Fruit fly (Drosophila melanogaster) whole organism: Measurements from ENCODE around the gene Targ3.

Experiments used
- EcR ChIP-seq, 2 experiments: fragments of >200 bp; optimal IDR thresholded peaks; 2 replicates each; lab custom pipeline; 2017; ENCODE audit warnings: missing biosample characterization in 2 of 2, missing genetic modification characterization in 2 of 2, missing genetic modification reagents in 2 of 2
- psq ChIP-seq: fragments of >200 bp; optimal IDR thresholded peaks from 2 replicates; lab custom pipeline; 2017
- usp ChIP-seq: fragments of >200 bp; optimal IDR thresholded peaks from 2 replicates; lab custom pipeline; 2017; ENCODE audit warnings: missing biosample characterization, missing genetic modification characterization, mixed read lengths

- no peak for TF ChIP-seq usp
- no peak for TF ChIP-seq psq (lab: Kevin White, UChicago)
- TF ChIP-seq EcR (GFP tag; optimal IDR thresholded peaks at IDR 0.05; lab: Kevin White, UChicago): no peak
Observed at dm6 chr3L:21186487-21186886, 10.1 kb upstream of the Targ3 start.
